Fruit fly (Drosophila melanogaster): Measurements from ENCODE around the gene Ilk.

DNA sequence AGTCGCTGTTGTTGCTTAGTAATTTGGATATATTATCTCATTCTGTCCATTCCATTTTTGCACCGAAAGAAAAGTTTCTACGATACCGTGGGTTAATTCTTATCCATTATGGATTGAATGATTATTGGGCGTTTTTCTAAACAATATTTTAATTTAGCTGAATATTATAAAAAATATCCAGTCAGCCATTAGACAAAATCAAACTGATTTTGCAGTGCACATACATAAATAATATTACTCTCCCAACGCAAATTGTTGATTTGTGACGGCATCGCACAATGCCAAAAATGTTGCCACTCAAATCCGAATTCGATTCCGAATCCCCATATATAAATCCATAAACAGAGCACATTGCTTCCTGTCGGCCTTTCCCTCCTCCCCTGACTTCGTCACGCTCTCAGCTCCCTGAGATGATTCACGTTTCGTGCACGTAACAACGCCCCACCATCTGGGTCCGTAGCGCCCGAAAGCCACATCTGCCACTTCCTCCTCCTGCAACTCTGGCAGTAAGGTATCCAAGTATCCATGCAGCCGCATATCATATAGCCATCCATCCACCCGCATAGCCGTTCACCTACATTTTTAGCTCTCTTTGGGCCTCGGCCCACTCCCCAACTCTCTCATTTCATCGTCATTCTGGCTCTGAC, 39.6 kb upstream of the Ilk start:
- TF ChIP-seq CG8478 (optimal IDR thresholded peaks at IDR 0.05) = no peak
- no peak for TF ChIP-seq psq (optimal IDR thresholded peaks at IDR 0.05)
- no peak for TF ChIP-seq EcR (GFP tag; optimal IDR thresholded peaks at IDR 0.05)

Measured in whole organism.